Fruit fly (Drosophila melanogaster) whole organism, embryonic: Measurements from ENCODE around the gene Ir68b.

Experiments
- Abd-B ChIP-seq: fragments of 200-800 bp; sonication (Bioruptor generic); optimal IDR thresholded peaks from 2 replicates; lab custom pipeline; 2018; ENCODE audit warnings: missing biosample characterization, mild to moderate bottlenecking, missing genetic modification characterization, moderate library complexity
- Atf6 ChIP-seq: fragments of 200-800 bp; sonication (Bioruptor generic); IDR thresholded peaks from 2 replicates; pipeline ENCODE4 v1.3.6; 2022; ENCODE audit warnings: missing biosample characterization, missing genetic modification characterization
- Awh ChIP-seq: fragments of 200-800 bp; sonication (Bioruptor generic); IDR thresholded peaks from 2 replicates; pipeline ENCODE4, ENCODE4 v1.3.6; 2022; ENCODE audit warnings: missing biosample characterization, missing genetic modification characterization
- Blimp-1 ChIP-seq: fragments of 200-800 bp; sonication (Bioruptor generic); optimal IDR thresholded peaks from 3 replicates; lab custom pipeline; 2018; ENCODE audit warnings: missing biosample characterization, missing genetic modification characterization, mild to moderate bottlenecking, moderate library complexity, missing genetic modification reagents
- CG10267 ChIP-seq: fragments of 200-800 bp; sonication (Bioruptor generic); optimal IDR thresholded peaks from 2 replicates; lab custom pipeline; 2018; ENCODE audit warnings: missing biosample characterization, mild to moderate bottlenecking, missing genetic modification characterization, moderate library complexity
- CG10979 ChIP-seq: fragments of 200-800 bp; sonication (Bioruptor generic); optimal IDR thresholded peaks from 2 replicates; lab custom pipeline; 2018; ENCODE audit warnings: missing biosample characterization, mild to moderate bottlenecking, missing genetic modification characterization, moderate library complexity
- CG11085 ChIP-seq: fragments of 200-800 bp; sonication (Bioruptor generic); IDR thresholded peaks from 2 replicates; pipeline ENCODE4 v1.3.6; 2022; ENCODE audit warnings: missing biosample characterization, missing genetic modification characterization
- CG11696 ChIP-seq: fragments of 200-800 bp; sonication (Bioruptor generic); IDR thresholded peaks from 2 replicates; pipeline ENCODE4 v1.3.6; 2022; ENCODE audit warnings: missing biosample characterization, missing genetic modification characterization
- CG17912 ChIP-seq: fragments of 200-800 bp; sonication (Bioruptor generic); optimal IDR thresholded peaks from 2 replicates; lab custom pipeline; 2018; ENCODE audit warnings: missing biosample characterization, mild to moderate bottlenecking, missing genetic modification characterization
- CG30403 ChIP-seq: fragments of 200-800 bp; sonication (Bioruptor generic); optimal IDR thresholded peaks from 3 replicates; lab custom pipeline; 2016; ENCODE audit warnings: missing biosample characterization, missing genetic modification characterization
- CG30431 ChIP-seq: fragments of 200-800 bp; sonication (Bioruptor generic); optimal IDR thresholded peaks from 2 replicates; lab custom pipeline; 2017; ENCODE audit warnings: missing biosample characterization, missing genetic modification characterization
- CG4820 ChIP-seq: fragments of 200-800 bp; sonication (Bioruptor generic); optimal IDR thresholded peaks from 3 replicates; lab custom pipeline; 2016; ENCODE audit warnings: missing biosample characterization, missing genetic modification characterization
- CG6272 ChIP-seq: fragments of 200-800 bp; sonication (Bioruptor generic); IDR thresholded peaks from 2 replicates; pipeline ENCODE4 v1.3.6; 2022; ENCODE audit warnings: missing biosample characterization, missing genetic modification characterization
- CG7357 ChIP-seq: fragments of 200-800 bp; sonication (Bioruptor generic); IDR thresholded peaks from 3 replicates; pipeline ENCODE4 v1.3.6; 2022; ENCODE audit warnings: missing biosample characterization, missing genetic modification characterization
- CG7786 ChIP-seq: fragments of 200-800 bp; sonication (Bioruptor generic); optimal IDR thresholded peaks from 2 replicates; lab custom pipeline; 2016; ENCODE audit warnings: missing biosample characterization, missing genetic modification characterization
- Drgx ChIP-seq: fragments of 200-800 bp; sonication (Bioruptor generic); IDR thresholded peaks from 2 replicates; pipeline ENCODE4 v1.3.6; 2022; ENCODE audit warnings: missing biosample characterization, missing genetic modification characterization
- HmgD ChIP-seq: fragments of 200-800 bp; sonication (Bioruptor generic); optimal IDR thresholded peaks from 3 replicates; lab custom pipeline; 2016; ENCODE audit warnings: missing biosample characterization, missing genetic modification characterization
- Hr51 ChIP-seq, 2 experiments: fragments of 200-800 bp; sonication (Bioruptor generic); optimal IDR thresholded peaks; 2 replicates in 1 of 2; 3 replicates in 1 of 2; lab custom pipeline; 2016 to 2018; ENCODE audit warnings: missing biosample characterization in 2 of 2, missing genetic modification characterization in 2 of 2, mild to moderate bottlenecking in 1 of 2, moderate library complexity in 1 of 2
- MBD-R2 ChIP-seq: fragments of 200-800 bp; sonication (Bioruptor generic); IDR thresholded peaks from 2 replicates; pipeline ENCODE4 v1.3.6; 2022; ENCODE audit warnings: missing biosample characterization, missing genetic modification characterization
- Max ChIP-seq: fragments of 200-800 bp; sonication (Bioruptor generic); optimal IDR thresholded peaks from 2 replicates; lab custom pipeline; 2016; ENCODE audit warnings: missing biosample characterization, mild to moderate bottlenecking, missing genetic modification characterization
- Sry-δ ChIP-seq: fragments of 200-800 bp; sonication (Bioruptor generic); optimal IDR thresholded peaks from 2 replicates; lab custom pipeline; 2016; ENCODE audit warnings: missing biosample characterization, missing genetic modification characterization
- Xrp1 ChIP-seq: fragments of 200-800 bp; sonication (Bioruptor generic); IDR thresholded peaks from 2 replicates; pipeline ENCODE4 v1.3.6; 2022; ENCODE audit warnings: missing biosample characterization, missing genetic modification characterization
- YL-1 ChIP-seq: fragments of 200-800 bp; sonication (Bioruptor generic); optimal IDR thresholded peaks from 3 replicates; lab custom pipeline; 2017; ENCODE audit warnings: missing biosample characterization, mild to moderate bottlenecking, missing genetic modification characterization
- al ChIP-seq: fragments of 200-800 bp; sonication (Bioruptor generic); IDR thresholded peaks from 2 replicates; pipeline ENCODE4 v1.3.6; 2022; ENCODE audit warnings: missing biosample characterization, missing genetic modification characterization
- ash1 ChIP-seq: fragments of 200-800 bp; sonication (Bioruptor generic); optimal IDR thresholded peaks from 2 replicates; lab custom pipeline; 2018; ENCODE audit warnings: missing biosample characterization, mild to moderate bottlenecking, missing genetic modification characterization
- bowl ChIP-seq: fragments of 200-800 bp; sonication (Bioruptor generic); IDR thresholded peaks from 2 replicates; pipeline ENCODE4 v1.3.6; 2022; ENCODE audit warnings: missing biosample characterization, missing genetic modification characterization
- chinmo ChIP-seq: fragments of 200-800 bp; sonication (Bioruptor generic); IDR thresholded peaks from 4 replicates; pipeline ENCODE4 v1.3.6; 2022; ENCODE audit warnings: missing biosample characterization, missing genetic modification characterization; ENCODE audit not compliant: partially characterized antibody
- ci ChIP-seq: fragments of 200-800 bp; sonication (Bioruptor generic); IDR thresholded peaks from 3 replicates; pipeline ENCODE4 v1.3.6; 2022; ENCODE audit warnings: missing biosample characterization, missing genetic modification characterization
- crc ChIP-seq: fragments of 200-800 bp; sonication (Bioruptor generic); optimal IDR thresholded peaks from 2 replicates; lab custom pipeline; 2016; ENCODE audit warnings: missing biosample characterization, missing genetic modification characterization
- dmrt99B ChIP-seq: fragments of 200-800 bp; sonication (Bioruptor generic); optimal IDR thresholded peaks from 2 replicates; lab custom pipeline; 2018; ENCODE audit warnings: missing biosample characterization, mild to moderate bottlenecking, missing genetic modification characterization, moderate library complexity
- fd102C ChIP-seq: fragments of 200-800 bp; sonication (Bioruptor generic); optimal IDR thresholded peaks from 2 replicates; lab custom pipeline; 2018; ENCODE audit warnings: missing biosample characterization, mild to moderate bottlenecking, missing genetic modification characterization, moderate library complexity
- fd96Cb ChIP-seq: fragments of 200-800 bp; sonication (Bioruptor generic); optimal IDR thresholded peaks from 2 replicates; lab custom pipeline; 2018; ENCODE audit warnings: missing biosample characterization, mild to moderate bottlenecking, missing genetic modification characterization, moderate library complexity
- gfzf ChIP-seq: fragments of 200-800 bp; sonication (Bioruptor generic); optimal IDR thresholded peaks from 2 replicates; lab custom pipeline; 2016; ENCODE audit warnings: missing biosample characterization, mild to moderate bottlenecking, missing genetic modification characterization, moderate library complexity
- insv ChIP-seq, 2 experiments: fragments of 200-800 bp; sonication (Bioruptor generic); optimal IDR thresholded peaks; 3 replicates each; lab custom pipeline; 2016 to 2018; ENCODE audit warnings: missing biosample characterization in 2 of 2, missing genetic modification characterization in 2 of 2
- oc ChIP-seq: fragments of 200-800 bp; sonication (Bioruptor generic); optimal IDR thresholded peaks from 2 replicates; lab custom pipeline; 2018; ENCODE audit warnings: missing biosample characterization, mild to moderate bottlenecking, missing genetic modification characterization, moderate library complexity
- org-1 ChIP-seq: fragments of 200-800 bp; sonication (Bioruptor generic); optimal IDR thresholded peaks from 2 replicates; lab custom pipeline; 2017; ENCODE audit warnings: missing biosample characterization, missing genetic modification characterization
- pnt ChIP-seq: fragments of 200-800 bp; sonication (Bioruptor generic); optimal IDR thresholded peaks from 3 replicates; lab custom pipeline; 2016; ENCODE audit warnings: missing biosample characterization, missing genetic modification characterization
- repo ChIP-seq: fragments of 200-800 bp; sonication (Bioruptor generic); optimal IDR thresholded peaks from 2 replicates; lab custom pipeline; 2016; ENCODE audit warnings: missing biosample characterization, missing genetic modification characterization
- ro ChIP-seq: fragments of 200-800 bp; sonication (Bioruptor generic); IDR thresholded peaks from 2 replicates; pipeline ENCODE4 v1.3.6; 2022; ENCODE audit warnings: missing biosample characterization, missing genetic modification characterization
- sd ChIP-seq: fragments of 200-800 bp; sonication (Bioruptor generic); optimal IDR thresholded peaks from 3 replicates; lab custom pipeline; 2018; ENCODE audit warnings: missing biosample characterization, mild to moderate bottlenecking, missing genetic modification characterization, moderate library complexity
- sens ChIP-seq: fragments of 200-800 bp; sonication (Bioruptor generic); peaks from one replicate; lab custom pipeline; 2016; ENCODE audit warnings: missing biosample characterization, missing genetic modification characterization
- shn ChIP-seq: fragments of 200-800 bp; sonication (Bioruptor generic); optimal IDR thresholded peaks from 3 replicates; lab custom pipeline; 2016; ENCODE audit warnings: missing biosample characterization, missing genetic modification characterization
- sna ChIP-seq: fragments of 200-800 bp; sonication (Bioruptor generic); IDR thresholded peaks from 2 replicates; pipeline ENCODE4 v1.3.6; 2022; ENCODE audit warnings: missing biosample characterization, missing genetic modification characterization; ENCODE audit not compliant: partially characterized antibody
- sqz ChIP-seq: fragments of 200-800 bp; sonication (Bioruptor generic); optimal IDR thresholded peaks from 3 replicates; lab custom pipeline; 2018; ENCODE audit warnings: missing biosample characterization, mild to moderate bottlenecking, missing genetic modification characterization
- stc ChIP-seq: fragments of 200-800 bp; sonication (Bioruptor generic); IDR thresholded peaks from 2 replicates; pipeline ENCODE4 v1.3.6; 2022; ENCODE audit warnings: missing biosample characterization, missing genetic modification characterization
- tin ChIP-seq: fragments of 200-800 bp; sonication (Bioruptor generic); optimal IDR thresholded peaks from 3 replicates; lab custom pipeline; 2016; ENCODE audit warnings: missing biosample characterization, missing genetic modification characterization
- vvl ChIP-seq: fragments of 200-800 bp; sonication (Bioruptor generic); IDR thresholded peaks from 2 replicates; pipeline ENCODE4 v1.3.6; 2022; ENCODE audit warnings: missing biosample characterization, missing genetic modification characterization
- zen ChIP-seq: fragments of 200-800 bp; sonication (Bioruptor generic); optimal IDR thresholded peaks from 3 replicates; lab custom pipeline; 2018; ENCODE audit warnings: missing biosample characterization, mild to moderate bottlenecking, missing genetic modification characterization, moderate library complexity
- zfh1 ChIP-seq: fragments of 200-800 bp; sonication (Bioruptor generic); IDR thresholded peaks from 3 replicates; pipeline ENCODE4 v1.3.6; 2022; ENCODE audit warnings: missing biosample characterization, missing genetic modification characterization

The Ir68b gene

dm6 chr3L:12108515-12108914 is 18.7 kb downstream of the Ir68b start:
- TF ChIP-seq zfh1 (GFP tag; lab: Robert Waterston, UW), result 0 out of 3 replicates have a peak, but pooled peaks have one; percentile 18
- peak; percentile 37 for TF ChIP-seq CG10979 (tag; lab: Kevin White, UChicago)
- TF ChIP-seq HmgD, result no peak
- TF ChIP-seq Blimp-1 (GFP tag; lab: Kevin White, UChicago), result peak; percentile 30
- TF ChIP-seq CG6272, result no peak
- peak; percentile 5 for TF ChIP-seq CG10267
- no peak for TF ChIP-seq Max (GFP tag; lab: Kevin White, UChicago)
- TF ChIP-seq zen (tag; lab: Kevin White, UChicago), result no peak
- no peak for TF ChIP-seq bowl (GFP tag; lab: Robert Waterston, UW)
- TF ChIP-seq ci (GFP tag; lab: Robert Waterston, UW), result peak; percentile 20; the same call in 1 of the 3 replicates
- TF ChIP-seq Xrp1, result 0 out of 2 replicates have a peak, but pooled peaks have one; percentile 11
- TF ChIP-seq CG7786 (GFP tag; lab: Kevin White, UChicago), result no peak
- no peak for TF ChIP-seq Hr51 (GFP tag; optimal IDR thresholded peaks at IDR 0.05; lab: Kevin White, UChicago)
- peak; percentile 58 for TF ChIP-seq CG11696
- no peak for TF ChIP-seq fd96Cb (tag; lab: Kevin White, UChicago)
- TF ChIP-seq MBD-R2 (GFP tag; lab: Robert Waterston, UW), result no peak
- no peak for TF ChIP-seq fd102C (GFP tag; lab: Kevin White, UChicago)
- peak; percentile 44 for TF ChIP-seq sens (GFP tag; lab: Kevin White, UChicago)
- peak; percentile 21 for TF ChIP-seq dmrt99B (tag; lab: Kevin White, UChicago)
- TF ChIP-seq stc (GFP tag; lab: Robert Waterston, UW), result no peak
- TF ChIP-seq, all 482 proteins: peak for 9

dm6 chr3L:12107378-12107777 is 19.8 kb downstream of the Ir68b start:
- TF ChIP-seq chinmo (0 out of 4 replicates have a peak, but pooled peaks have one; percentile 62), pnt (GFP tag; lab: Kevin White, UChicago) (no peak), al (no peak), oc (tag; lab: Kevin White, UChicago) (no peak), CG17912 (GFP tag; lab: Kevin White, UChicago) (no peak), sens (GFP tag; lab: Kevin White, UChicago) (peak; percentile 56), sd (peak; percentile 43), vvl (GFP tag; lab: Robert Waterston, UW) (peak; percentile 53; the same call in 1 of the 2 replicates), CG4820 (GFP tag; lab: Kevin White, UChicago) (no peak), sqz (GFP tag; lab: Kevin White, UChicago) (peak; percentile 70), Awh (GFP tag; lab: Robert Waterston, UW) (peak; percentile 52; the same call in 1 of the 2 replicates), dmrt99B (tag; lab: Kevin White, UChicago) (no peak), repo (GFP tag; lab: Kevin White, UChicago) (no peak), Abd-B (no peak)
- TF ChIP-seq, all 482 proteins: peak for 6

- no peak for TF ChIP-seq CG30431 (GFP tag; lab: Kevin White, UChicago)
- TF ChIP-seq Drgx (GFP tag; lab: Robert Waterston, UW), result 0 out of 2 replicates have a peak, but pooled peaks have one; percentile 18
- no peak for TF ChIP-seq Atf6
- peak in 1 of 2 experiments; percentile 29 for TF ChIP-seq insv (GFP tag; optimal IDR thresholded peaks at IDR 0.05; lab: Kevin White, UChicago)
- no peak for TF ChIP-seq gfzf (GFP tag; lab: Kevin White, UChicago)
- TF ChIP-seq sna (GFP tag; lab: Robert Waterston, UW), result no peak
- no peak for TF ChIP-seq crc (GFP tag; lab: Kevin White, UChicago)
- no peak for TF ChIP-seq tin
- no peak for TF ChIP-seq YL-1 (GFP tag; lab: Kevin White, UChicago)
- no peak for TF ChIP-seq CG30403 (GFP tag; lab: Kevin White, UChicago)
- 0 out of 2 replicates have a peak, but pooled peaks have one; percentile 12 for TF ChIP-seq CG11085 (GFP tag; lab: Robert Waterston, UW)
- TF ChIP-seq ash1 (GFP tag; lab: Kevin White, UChicago), result no peak
- TF ChIP-seq CG7357 (GFP tag; lab: Robert Waterston, UW), result no peak
- no peak for TF ChIP-seq Sry-δ (GFP tag; lab: Kevin White, UChicago)
- TF ChIP-seq shn (GFP tag; lab: Kevin White, UChicago), result no peak
- TF ChIP-seq Abd-B, result no peak
- TF ChIP-seq ro (GFP tag; lab: Robert Waterston, UW), result no peak
- no peak for TF ChIP-seq org-1 (GFP tag; lab: Kevin White, UChicago)
- TF ChIP-seq zen (tag; lab: Kevin White, UChicago), result peak; percentile 56
Observed at dm6 chr3L:12101924-12102383, 25.2 kb downstream of the Ir68b start.
